Fruit fly (Drosophila melanogaster) whole organism, embryonic: ENCODE results near the gene CG7352.

Source experiments
- Bdp1 ChIP-seq: fragments of 200-800 bp; sonication (Bioruptor generic); optimal IDR thresholded peaks from 3 replicates; lab custom pipeline; 2016; ENCODE audit warnings: missing biosample characterization, missing genetic modification characterization
- CG11723 ChIP-seq: fragments of 200-800 bp; sonication (Bioruptor generic); optimal IDR thresholded peaks from 2 replicates; lab custom pipeline; 2017; ENCODE audit warnings: missing biosample characterization, mild to moderate bottlenecking, missing genetic modification characterization
- CG15269 ChIP-seq: fragments of 200-800 bp; sonication (Bioruptor generic); optimal IDR thresholded peaks from 2 replicates; lab custom pipeline; 2018; ENCODE audit warnings: missing biosample characterization, mild to moderate bottlenecking, missing genetic modification characterization, moderate library complexity
- CG17361 ChIP-seq: fragments of 200-800 bp; sonication (Bioruptor generic); IDR thresholded peaks from 3 replicates; pipeline ENCODE4 v1.3.6; 2022; ENCODE audit warnings: missing biosample characterization, missing genetic modification characterization
- CG3838 ChIP-seq: fragments of 200-800 bp; sonication (Bioruptor generic); optimal IDR thresholded peaks from 3 replicates; lab custom pipeline; 2016; ENCODE audit warnings: missing biosample characterization, missing genetic modification characterization
- CG4854 ChIP-seq: fragments of 200-800 bp; sonication (Bioruptor generic); optimal IDR thresholded peaks from 2 replicates; lab custom pipeline; 2016; ENCODE audit warnings: missing biosample characterization, missing genetic modification characterization, inconsistent platforms
- CG5180 ChIP-seq: fragments of 200-800 bp; sonication (Bioruptor generic); optimal IDR thresholded peaks from 3 replicates; lab custom pipeline; 2017; ENCODE audit warnings: missing biosample characterization, missing genetic modification characterization, mild to moderate bottlenecking, moderate library complexity, missing genetic modification reagents
- CG6683 ChIP-seq: fragments of 200-800 bp; sonication (Bioruptor generic); optimal IDR thresholded peaks from 2 replicates; lab custom pipeline; 2017; ENCODE audit warnings: missing biosample characterization, mild to moderate bottlenecking, missing genetic modification characterization, missing genetic modification reagents
- CG6765 ChIP-seq: fragments of 200-800 bp; sonication (Bioruptor generic); optimal IDR thresholded peaks from 3 replicates; lab custom pipeline; 2017; ENCODE audit warnings: missing biosample characterization, mild to moderate bottlenecking, missing genetic modification characterization
- CG7963 ChIP-seq: fragments of 200-800 bp; sonication (Bioruptor generic); IDR thresholded peaks from 3 replicates; pipeline ENCODE4 v1.3.6; 2022; ENCODE audit warnings: missing biosample characterization, missing genetic modification characterization; ENCODE audit not compliant: partially characterized antibody
- CG7987 ChIP-seq: fragments of 200-800 bp; sonication (Bioruptor generic); optimal IDR thresholded peaks from 2 replicates; lab custom pipeline; 2018; ENCODE audit warnings: missing biosample characterization, mild to moderate bottlenecking, missing genetic modification characterization, moderate library complexity
- CG8089 ChIP-seq: fragments of 200-800 bp; sonication (Bioruptor generic); optimal IDR thresholded peaks from 3 replicates; lab custom pipeline; 2016; ENCODE audit warnings: missing biosample characterization, missing genetic modification characterization
- Dad ChIP-seq: fragments of 200-800 bp; sonication (Bioruptor generic); optimal IDR thresholded peaks from 3 replicates; lab custom pipeline; 2016; ENCODE audit warnings: missing biosample characterization, missing genetic modification characterization
- E2f1 ChIP-seq: fragments of 200-800 bp; sonication (Bioruptor generic); IDR thresholded peaks from 2 replicates; pipeline ENCODE4 v1.3.6; 2022; ENCODE audit warnings: missing biosample characterization, missing genetic modification characterization
- HmgZ ChIP-seq: fragments of 200-800 bp; sonication (Bioruptor generic); optimal IDR thresholded peaks from 2 replicates; lab custom pipeline; 2018; ENCODE audit warnings: missing biosample characterization, mild to moderate bottlenecking, missing genetic modification characterization
- Hmr ChIP-seq: fragments of 200-800 bp; sonication (Bioruptor generic); optimal IDR thresholded peaks from 3 replicates; lab custom pipeline; 2017; ENCODE audit warnings: mild to moderate bottlenecking, missing biosample characterization, missing genetic modification reagents, missing genetic modification characterization
- Hr3 ChIP-seq: fragments of 200-800 bp; sonication (Bioruptor generic); optimal IDR thresholded peaks from 3 replicates; lab custom pipeline; 2016; ENCODE audit warnings: missing biosample characterization, missing genetic modification characterization
- Hr78 ChIP-seq, 2 experiments: fragments of 200-800 bp in 1 of 2; fragments of >200 bp in 1 of 2; sonication (Bioruptor generic) in 1 of 2; optimal IDR thresholded peaks; 2 replicates each; lab custom pipeline; 2017 to 2019; ENCODE audit warnings: missing biosample characterization in 2 of 2, missing genetic modification characterization in 2 of 2, mild to moderate bottlenecking in 1 of 2, moderate library complexity in 1 of 2
- Hsf ChIP-seq: fragments of 200-800 bp; sonication (Bioruptor generic); optimal IDR thresholded peaks from 3 replicates; lab custom pipeline; 2016; ENCODE audit warnings: missing biosample characterization, missing genetic modification characterization
- Jarid2 ChIP-seq: fragments of 200-800 bp; sonication (Bioruptor generic); optimal IDR thresholded peaks from 3 replicates; lab custom pipeline; 2017; ENCODE audit warnings: mild to moderate bottlenecking, missing biosample characterization, missing genetic modification reagents, missing genetic modification characterization
- Nf-YC ChIP-seq: fragments of 200-800 bp; optimal IDR thresholded peaks from 3 replicates; lab custom pipeline; 2019; ENCODE audit warnings: missing biosample characterization, mild to moderate bottlenecking, missing genetic modification characterization, moderate library complexity
- PHDP ChIP-seq: fragments of 200-800 bp; sonication (Bioruptor generic); optimal IDR thresholded peaks from 3 replicates; lab custom pipeline; 2018; ENCODE audit warnings: missing biosample characterization, mild to moderate bottlenecking, missing genetic modification characterization, moderate library complexity
- Poxn ChIP-seq: fragments of 200-800 bp; sonication (Bioruptor generic); IDR thresholded peaks from 2 replicates; pipeline ENCODE4 v1.3.6; 2022; ENCODE audit warnings: missing biosample characterization, missing genetic modification characterization
- al ChIP-seq: fragments of 200-800 bp; sonication (Bioruptor generic); IDR thresholded peaks from 2 replicates; pipeline ENCODE4 v1.3.6; 2022; ENCODE audit warnings: missing biosample characterization, missing genetic modification characterization
- cato ChIP-seq: fragments of 200-800 bp; sonication (Bioruptor generic); optimal IDR thresholded peaks from 2 replicates; lab custom pipeline; 2016; ENCODE audit warnings: missing biosample characterization, missing genetic modification characterization, borderline replicate concordance
- chinmo ChIP-seq: fragments of 200-800 bp; sonication (Bioruptor generic); IDR thresholded peaks from 4 replicates; pipeline ENCODE4 v1.3.6; 2022; ENCODE audit warnings: missing biosample characterization, missing genetic modification characterization; ENCODE audit not compliant: partially characterized antibody
- ewg ChIP-seq: fragments of 200-800 bp; sonication (Bioruptor generic); optimal IDR thresholded peaks from 3 replicates; lab custom pipeline; 2017; ENCODE audit warnings: mild to moderate bottlenecking, missing biosample characterization, missing genetic modification reagents, missing genetic modification characterization
- fu2 ChIP-seq: fragments of 200-800 bp; sonication (Bioruptor generic); optimal IDR thresholded peaks from 2 replicates; lab custom pipeline; 2016; ENCODE audit warnings: missing biosample characterization, missing genetic modification characterization
- gce ChIP-seq: fragments of 200-800 bp; sonication (Bioruptor generic); IDR thresholded peaks from 3 replicates; pipeline ENCODE4 v1.3.6; 2022; ENCODE audit warnings: missing biosample characterization, missing genetic modification characterization
- grau ChIP-seq: fragments of 200-800 bp; optimal IDR thresholded peaks from 3 replicates; lab custom pipeline; 2019; ENCODE audit warnings: missing biosample characterization, mild to moderate bottlenecking, missing genetic modification characterization, moderate library complexity
- her ChIP-seq: fragments of 200-800 bp; sonication (Bioruptor generic); optimal IDR thresholded peaks from 2 replicates; lab custom pipeline; 2016; ENCODE audit warnings: missing biosample characterization, missing genetic modification characterization
- hth ChIP-seq: fragments of >200 bp; optimal IDR thresholded peaks from 2 replicates; lab custom pipeline; 2017; ENCODE audit warnings: inconsistent platforms
- knrl ChIP-seq: fragments of 200-800 bp; sonication (Bioruptor generic); IDR thresholded peaks from 3 replicates; pipeline ENCODE4 v1.3.6; 2022; ENCODE audit warnings: missing biosample characterization, missing genetic modification characterization; ENCODE audit not compliant: partially characterized antibody
- lab ChIP-seq: fragments of 200-800 bp; sonication (Bioruptor generic); optimal IDR thresholded peaks from 3 replicates; lab custom pipeline; 2017; ENCODE audit warnings: missing biosample characterization, missing genetic modification characterization, mild to moderate bottlenecking, moderate library complexity, missing genetic modification reagents
- nmo ChIP-seq: fragments of 200-800 bp; sonication (Bioruptor generic); optimal IDR thresholded peaks from 2 replicates; lab custom pipeline; 2018; ENCODE audit warnings: missing biosample characterization, mild to moderate bottlenecking, missing genetic modification characterization, moderate library complexity
- oc ChIP-seq: fragments of 200-800 bp; sonication (Bioruptor generic); optimal IDR thresholded peaks from 2 replicates; lab custom pipeline; 2018; ENCODE audit warnings: missing biosample characterization, mild to moderate bottlenecking, missing genetic modification characterization, moderate library complexity
- odd ChIP-seq: fragments of 200-800 bp; sonication (Bioruptor generic); optimal IDR thresholded peaks from 2 replicates; lab custom pipeline; 2017; ENCODE audit warnings: missing biosample characterization, mild to moderate bottlenecking, missing genetic modification characterization
- org-1 ChIP-seq: fragments of 200-800 bp; sonication (Bioruptor generic); optimal IDR thresholded peaks from 2 replicates; lab custom pipeline; 2017; ENCODE audit warnings: missing biosample characterization, missing genetic modification characterization
- p53 ChIP-seq: fragments of 200-800 bp; sonication (Bioruptor generic); optimal IDR thresholded peaks from 2 replicates; lab custom pipeline; 2016; ENCODE audit warnings: missing biosample characterization, missing genetic modification characterization
- run ChIP-seq: fragments of 200-800 bp; sonication (Bioruptor generic); optimal IDR thresholded peaks from 3 replicates; lab custom pipeline; 2018; ENCODE audit warnings: missing biosample characterization, mild to moderate bottlenecking, missing genetic modification characterization
- sc ChIP-seq, 3 experiments: fragments of >200 bp in 2 of 3; fragments of 200-800 bp in 1 of 3; sonication (Bioruptor generic) in 1 of 3; optimal IDR thresholded peaks; 2 replicates in 2 of 3; 3 replicates in 1 of 3; lab custom pipeline; 2017; ENCODE audit warnings: mild to moderate bottlenecking in 1 of 3, missing biosample characterization in 1 of 3, missing genetic modification characterization in 1 of 3, missing genetic modification reagents in 1 of 3
- slbo ChIP-seq: fragments of 200-800 bp; sonication (Bioruptor generic); IDR thresholded peaks from 2 replicates; pipeline ENCODE4 v1.3.6; 2022; ENCODE audit warnings: missing biosample characterization, missing genetic modification characterization
- sna ChIP-seq: fragments of 200-800 bp; sonication (Bioruptor generic); IDR thresholded peaks from 2 replicates; pipeline ENCODE4 v1.3.6; 2022; ENCODE audit warnings: missing biosample characterization, missing genetic modification characterization; ENCODE audit not compliant: partially characterized antibody
- so ChIP-seq: fragments of 200-800 bp; sonication (Bioruptor generic); IDR thresholded peaks from 3 replicates; pipeline ENCODE4 v1.3.6; 2022; ENCODE audit warnings: missing biosample characterization, missing genetic modification characterization
- sqz ChIP-seq: fragments of 200-800 bp; sonication (Bioruptor generic); optimal IDR thresholded peaks from 3 replicates; lab custom pipeline; 2018; ENCODE audit warnings: missing biosample characterization, mild to moderate bottlenecking, missing genetic modification characterization
- stwl ChIP-seq: fragments of 200-800 bp; sonication (Bioruptor generic); optimal IDR thresholded peaks from 3 replicates; lab custom pipeline; 2018; ENCODE audit warnings: missing biosample characterization, mild to moderate bottlenecking, missing genetic modification characterization, moderate library complexity
- tna ChIP-seq: fragments of 200-800 bp; sonication (Bioruptor generic); IDR thresholded peaks from 2 replicates; pipeline ENCODE4 v1.3.6; 2022; ENCODE audit warnings: missing biosample characterization, missing genetic modification characterization; ENCODE audit not compliant: partially characterized antibody
- vfl ChIP-seq: fragments of 200-800 bp; sonication (Bioruptor generic); optimal IDR thresholded peaks from 2 replicates; lab custom pipeline; 2016; ENCODE audit warnings: missing biosample characterization, missing genetic modification characterization

Gene CG7352

DNA sequence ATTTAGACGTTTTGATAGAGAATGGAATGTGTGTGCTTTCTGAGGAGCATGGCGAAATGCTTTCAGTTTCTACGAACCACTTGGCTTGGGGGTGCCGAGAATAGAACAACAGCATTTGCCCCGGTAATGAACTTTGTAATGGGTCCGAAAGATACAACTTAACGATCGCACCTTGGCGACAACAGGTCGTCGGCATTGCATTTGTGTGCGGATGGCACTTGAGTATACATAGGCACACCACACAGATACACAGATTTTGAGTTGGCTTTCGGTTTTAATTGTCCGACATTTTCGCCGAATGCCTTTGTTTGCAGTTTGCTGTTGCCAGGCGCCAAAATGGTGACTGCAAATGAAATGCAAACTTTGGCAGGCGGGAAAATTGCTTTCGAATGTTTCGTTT is 6.6 kb downstream of the CG7352 start (continued):
- no peak for TF ChIP-seq Hr3 (GFP tag; lab: Kevin White, UChicago)
- TF ChIP-seq Hsf (GFP tag; lab: Kevin White, UChicago): no peak
- TF ChIP-seq Hr78 (GFP tag; optimal IDR thresholded peaks at IDR 0.05; lab: Kevin White, UChicago): peak in 1 of 2 experiments; percentile 31
- peak; percentile 52; the same call in 1 of the 4 replicates for TF ChIP-seq chinmo (GFP tag; lab: Robert Waterston, UW)
- no peak for TF ChIP-seq CG11723 (GFP tag; lab: Kevin White, UChicago)
- TF ChIP-seq Poxn: no peak
- TF ChIP-seq gce: no peak
- TF ChIP-seq sqz (GFP tag; lab: Kevin White, UChicago): no peak
- TF ChIP-seq hth (lab: Kevin White, UChicago): no peak
- no peak for TF ChIP-seq al
- no peak for TF ChIP-seq run (tag; lab: Kevin White, UChicago)
- TF ChIP-seq Hmr (GFP tag; lab: Kevin White, UChicago): no peak
- no peak for TF ChIP-seq so
- TF ChIP-seq org-1 (GFP tag; lab: Kevin White, UChicago): no peak
- no peak for TF ChIP-seq Jarid2 (GFP tag; lab: Kevin White, UChicago)
- no peak for TF ChIP-seq sc (optimal IDR thresholded peaks at IDR 0.05; lab: Kevin White, UChicago)
- no peak for TF ChIP-seq sc (GFP tag; optimal IDR thresholded peaks at IDR 0.05; lab: Kevin White, UChicago)
- TF ChIP-seq CG15269 (tag; lab: Kevin White, UChicago): no peak
- TF ChIP-seq, all 482 proteins: peak for 7

DNA sequence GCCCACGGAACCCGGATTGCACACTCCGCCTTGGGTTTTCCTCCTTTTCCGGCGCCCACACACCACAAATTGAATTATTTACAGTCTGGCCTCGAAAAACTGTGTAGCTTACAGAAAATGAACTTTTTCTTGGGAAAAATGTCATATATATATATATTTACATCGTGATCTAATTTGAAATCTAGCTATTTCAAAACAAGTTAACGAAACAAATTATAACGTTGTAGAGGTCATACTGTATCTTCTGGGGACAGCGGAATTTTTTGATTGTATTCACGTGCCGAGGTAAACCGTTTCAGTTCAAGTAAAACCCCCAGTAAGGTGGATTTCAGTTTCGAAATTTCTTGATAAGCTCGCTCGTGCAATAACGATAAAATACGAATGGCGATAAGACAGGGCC is 7.1 kb downstream of the CG7352 start:
- no peak for TF ChIP-seq Nf-YC (tag; lab: Kevin White, UChicago)
- no peak for TF ChIP-seq Hsf (GFP tag; lab: Kevin White, UChicago)
- peak; percentile 38; the same call in 1 of the 2 replicates for TF ChIP-seq E2f1 (GFP tag; lab: Robert Waterston, UW)
- TF ChIP-seq cato (GFP tag; lab: Kevin White, UChicago): no peak
- no peak for TF ChIP-seq odd
- TF ChIP-seq Bdp1 (GFP tag; lab: Kevin White, UChicago): no peak
- TF ChIP-seq CG3838 (GFP tag; lab: Kevin White, UChicago): no peak
- no peak for TF ChIP-seq sqz (GFP tag; lab: Kevin White, UChicago)
- TF ChIP-seq Dad: no peak
- TF ChIP-seq CG7987 (GFP tag; lab: Kevin White, UChicago): no peak
- TF ChIP-seq p53 (GFP tag; lab: Kevin White, UChicago): no peak
- TF ChIP-seq stwl (tag; lab: Kevin White, UChicago): no peak
- TF ChIP-seq HmgZ (tag; lab: Kevin White, UChicago): peak; percentile 11
- no peak for TF ChIP-seq sna (GFP tag; lab: Robert Waterston, UW)
- no peak for TF ChIP-seq CG17361
- TF ChIP-seq fu2: no peak
- no peak for TF ChIP-seq knrl (GFP tag; lab: Robert Waterston, UW)
- TF ChIP-seq grau (tag; lab: Kevin White, UChicago): peak; percentile 89
- no peak for TF ChIP-seq CG5180 (GFP tag; lab: Kevin White, UChicago)
- no peak for TF ChIP-seq CG6765 (GFP tag; lab: Kevin White, UChicago)
- TF ChIP-seq CG8089 (GFP tag; lab: Kevin White, UChicago): no peak
- peak; percentile 69 for TF ChIP-seq PHDP (tag; lab: Kevin White, UChicago)
- TF ChIP-seq CG4854: no peak
- TF ChIP-seq Poxn: 0 out of 2 replicates have a peak, but pooled peaks have one; percentile 14
- no peak for TF ChIP-seq tna (GFP tag; lab: Robert Waterston, UW)
- peak; percentile 74 for TF ChIP-seq lab (GFP tag; lab: Kevin White, UChicago)
- no peak for TF ChIP-seq CG6683 (GFP tag; lab: Kevin White, UChicago)
- no peak for TF ChIP-seq CG7963 (GFP tag; lab: Robert Waterston, UW)
- TF ChIP-seq nmo (GFP tag; lab: Kevin White, UChicago): peak; percentile 37
- peak; percentile 62 for TF ChIP-seq oc (tag; lab: Kevin White, UChicago)
- TF ChIP-seq vfl (GFP tag; lab: Kevin White, UChicago): peak; percentile 10
- no peak for TF ChIP-seq ewg (GFP tag; lab: Kevin White, UChicago)
- peak; percentile 82 for TF ChIP-seq slbo (GFP tag; lab: Robert Waterston, UW)
- TF ChIP-seq her: no peak
